Fruit fly (Drosophila melanogaster) whole organism, embryonic: ENCODE data around the gene CG46459.

ENCODE experiments used
- ATbp ChIP-seq: fragments of 200-800 bp; sonication (Bioruptor generic); optimal IDR thresholded peaks from 2 replicates; lab custom pipeline; 2017; ENCODE audit warnings: missing biosample characterization, mild to moderate bottlenecking, missing genetic modification characterization, missing genetic modification reagents
- Aef1 ChIP-seq: fragments of 200-800 bp; sonication (Bioruptor generic); IDR thresholded peaks from 3 replicates; pipeline ENCODE4 v1.3.6; 2022; ENCODE audit warnings: missing biosample characterization, missing genetic modification characterization
- Atf6 ChIP-seq: fragments of 200-800 bp; sonication (Bioruptor generic); IDR thresholded peaks from 2 replicates; pipeline ENCODE4 v1.3.6; 2022; ENCODE audit warnings: missing biosample characterization, missing genetic modification characterization
- C15 ChIP-seq: fragments of 200-800 bp; sonication (Bioruptor generic); IDR thresholded peaks from 3 replicates; pipeline ENCODE4 v1.3.6; 2022; ENCODE audit warnings: missing biosample characterization, missing genetic modification characterization
- CG10321 ChIP-seq: fragments of 200-800 bp; sonication (Bioruptor generic); IDR thresholded peaks from 2 replicates; pipeline ENCODE4 v1.3.6; 2022; ENCODE audit warnings: missing biosample characterization, missing genetic modification characterization
- CG11093 ChIP-seq: fragments of 200-800 bp; sonication (Bioruptor generic); IDR thresholded peaks from 3 replicates; pipeline ENCODE4 v1.3.6; 2022; ENCODE audit warnings: missing biosample characterization, missing genetic modification characterization
- CG11695 ChIP-seq: fragments of 200-800 bp; sonication (Bioruptor generic); IDR thresholded peaks from 3 replicates; pipeline ENCODE4 v1.3.6; 2022; ENCODE audit warnings: missing biosample characterization, missing genetic modification characterization
- CG12104 ChIP-seq: fragments of 200-800 bp; sonication (Bioruptor generic); optimal IDR thresholded peaks from 3 replicates; lab custom pipeline; 2016; ENCODE audit warnings: missing biosample characterization, missing genetic modification characterization
- CG12391 ChIP-seq: fragments of 200-800 bp; sonication (Bioruptor generic); optimal IDR thresholded peaks from 3 replicates; lab custom pipeline; 2018; ENCODE audit warnings: missing biosample characterization, mild to moderate bottlenecking, missing genetic modification characterization, moderate library complexity
- CG13624 ChIP-seq: fragments of 200-800 bp; sonication (Bioruptor generic); optimal IDR thresholded peaks from 2 replicates; lab custom pipeline; 2016; ENCODE audit warnings: missing biosample characterization, missing genetic modification characterization
- CG15073 ChIP-seq: fragments of 200-800 bp; sonication (Bioruptor generic); optimal IDR thresholded peaks from 2 replicates; lab custom pipeline; 2016; ENCODE audit warnings: missing biosample characterization, missing genetic modification characterization
- CG15269 ChIP-seq: fragments of 200-800 bp; sonication (Bioruptor generic); optimal IDR thresholded peaks from 2 replicates; lab custom pipeline; 2018; ENCODE audit warnings: missing biosample characterization, mild to moderate bottlenecking, missing genetic modification characterization, moderate library complexity
- CG2712 ChIP-seq: fragments of 200-800 bp; optimal IDR thresholded peaks from 3 replicates; lab custom pipeline; 2019; ENCODE audit warnings: missing biosample characterization, mild to moderate bottlenecking, missing genetic modification characterization, moderate library complexity
- CG2875 ChIP-seq: fragments of 200-800 bp; sonication (Bioruptor generic); optimal IDR thresholded peaks from 2 replicates; lab custom pipeline; 2017; ENCODE audit warnings: missing biosample characterization, mild to moderate bottlenecking, missing genetic modification characterization, missing genetic modification reagents
- CG30403 ChIP-seq: fragments of 200-800 bp; sonication (Bioruptor generic); optimal IDR thresholded peaks from 3 replicates; lab custom pipeline; 2016; ENCODE audit warnings: missing biosample characterization, missing genetic modification characterization
- CG4854 ChIP-seq: fragments of 200-800 bp; sonication (Bioruptor generic); optimal IDR thresholded peaks from 2 replicates; lab custom pipeline; 2016; ENCODE audit warnings: missing biosample characterization, missing genetic modification characterization, inconsistent platforms
- CG5245 ChIP-seq: fragments of 200-800 bp; sonication (Bioruptor generic); optimal IDR thresholded peaks from 3 replicates; lab custom pipeline; 2016; ENCODE audit warnings: missing biosample characterization, missing genetic modification characterization
- CG5953 ChIP-seq: fragments of 200-800 bp; sonication (Bioruptor generic); IDR thresholded peaks from 2 replicates; pipeline ENCODE4 v1.3.6; 2022; ENCODE audit warnings: missing biosample characterization, missing genetic modification characterization
- CG6272 ChIP-seq: fragments of 200-800 bp; sonication (Bioruptor generic); IDR thresholded peaks from 2 replicates; pipeline ENCODE4 v1.3.6; 2022; ENCODE audit warnings: missing biosample characterization, missing genetic modification characterization
- CG9727 ChIP-seq: fragments of 200-800 bp; sonication (Bioruptor generic); optimal IDR thresholded peaks from 3 replicates; lab custom pipeline; 2017; ENCODE audit warnings: missing biosample characterization, mild to moderate bottlenecking, missing genetic modification characterization
- D19A ChIP-seq: fragments of 200-800 bp; optimal IDR thresholded peaks from 3 replicates; lab custom pipeline; 2019; ENCODE audit warnings: missing biosample characterization, mild to moderate bottlenecking, missing genetic modification characterization, moderate library complexity
- Dek ChIP-seq: fragments of 200-800 bp; sonication (Bioruptor generic); optimal IDR thresholded peaks from 3 replicates; lab custom pipeline; 2019; ENCODE audit warnings: missing biosample characterization, mild to moderate bottlenecking, missing genetic modification characterization, moderate library complexity
- Dfd ChIP-seq, 2 experiments: fragments of >200 bp; optimal IDR thresholded peaks; 2 replicates each; lab custom pipeline; 2017; ENCODE audit warnings: missing biosample characterization in 2 of 2, missing genetic modification characterization in 2 of 2
- Hand ChIP-seq: fragments of 200-800 bp; sonication (Bioruptor generic); optimal IDR thresholded peaks from 2 replicates; lab custom pipeline; 2017; ENCODE audit warnings: mild to moderate bottlenecking, missing biosample characterization, missing genetic modification reagents, missing genetic modification characterization
- HmgZ ChIP-seq: fragments of 200-800 bp; sonication (Bioruptor generic); optimal IDR thresholded peaks from 2 replicates; lab custom pipeline; 2018; ENCODE audit warnings: missing biosample characterization, mild to moderate bottlenecking, missing genetic modification characterization
- Jarid2 ChIP-seq: fragments of 200-800 bp; sonication (Bioruptor generic); optimal IDR thresholded peaks from 3 replicates; lab custom pipeline; 2017; ENCODE audit warnings: mild to moderate bottlenecking, missing biosample characterization, missing genetic modification reagents, missing genetic modification characterization
- Nf-YB ChIP-seq: fragments of 200-800 bp; sonication (Bioruptor generic); optimal IDR thresholded peaks from 3 replicates; lab custom pipeline; 2019; ENCODE audit warnings: missing biosample characterization, mild to moderate bottlenecking, missing genetic modification characterization, moderate library complexity
- Nf-YC ChIP-seq: fragments of 200-800 bp; optimal IDR thresholded peaks from 3 replicates; lab custom pipeline; 2019; ENCODE audit warnings: missing biosample characterization, mild to moderate bottlenecking, missing genetic modification characterization, moderate library complexity
- Sox102F ChIP-seq: fragments of 200-800 bp; sonication (Bioruptor generic); optimal IDR thresholded peaks from 2 replicates; lab custom pipeline; 2018; ENCODE audit warnings: missing biosample characterization, mild to moderate bottlenecking, missing genetic modification characterization, moderate library complexity
- Ssrp ChIP-seq: fragments of 200-800 bp; sonication (Bioruptor generic); optimal IDR thresholded peaks from 2 replicates; lab custom pipeline; 2018; ENCODE audit warnings: missing biosample characterization, mild to moderate bottlenecking, missing genetic modification characterization, moderate library complexity
- Xbp1 ChIP-seq: fragments of 200-800 bp; sonication (Bioruptor generic); optimal IDR thresholded peaks from 3 replicates; lab custom pipeline; 2016; ENCODE audit warnings: missing biosample characterization, mild to moderate bottlenecking, missing genetic modification characterization
- bbx ChIP-seq: fragments of 200-800 bp; sonication (Bioruptor generic); IDR thresholded peaks from 2 replicates; pipeline ENCODE4 v1.3.6; 2022; ENCODE audit warnings: missing biosample characterization, missing genetic modification characterization; ENCODE audit not compliant: partially characterized antibody
- ci ChIP-seq: fragments of 200-800 bp; sonication (Bioruptor generic); IDR thresholded peaks from 3 replicates; pipeline ENCODE4 v1.3.6; 2022; ENCODE audit warnings: missing biosample characterization, missing genetic modification characterization
- crc ChIP-seq: fragments of 200-800 bp; sonication (Bioruptor generic); optimal IDR thresholded peaks from 2 replicates; lab custom pipeline; 2016; ENCODE audit warnings: missing biosample characterization, missing genetic modification characterization
- eve ChIP-seq, 2 experiments: fragments of >200 bp; optimal IDR thresholded peaks; 2 replicates each; lab custom pipeline; 2017; ENCODE audit warnings: missing biosample characterization in 2 of 2, missing genetic modification characterization in 2 of 2
- gfzf ChIP-seq: fragments of 200-800 bp; sonication (Bioruptor generic); optimal IDR thresholded peaks from 2 replicates; lab custom pipeline; 2016; ENCODE audit warnings: missing biosample characterization, mild to moderate bottlenecking, missing genetic modification characterization, moderate library complexity
- jigr1 ChIP-seq: fragments of 200-800 bp; sonication (Bioruptor generic); IDR thresholded peaks from 3 replicates; pipeline ENCODE4 v1.3.6; 2022; ENCODE audit warnings: missing biosample characterization, missing genetic modification characterization
- knrl ChIP-seq: fragments of 200-800 bp; sonication (Bioruptor generic); IDR thresholded peaks from 3 replicates; pipeline ENCODE4 v1.3.6; 2022; ENCODE audit warnings: missing biosample characterization, missing genetic modification characterization; ENCODE audit not compliant: partially characterized antibody
- lov ChIP-seq, 2 experiments: fragments of 200-800 bp in 1 of 2; fragments of >200 bp in 1 of 2; sonication (Bioruptor generic) in 1 of 2; IDR thresholded peaks in 1 of 2; optimal IDR thresholded peaks in 1 of 2; 2 replicates in 1 of 2; 3 replicates in 1 of 2; pipeline versions ENCODE4 v1.3.6 to Lab custom; 2017 to 2022; ENCODE audit warnings: missing biosample characterization in 1 of 2, missing genetic modification characterization in 1 of 2
- pb ChIP-seq: fragments of 200-800 bp; sonication (Bioruptor generic); optimal IDR thresholded peaks from 3 replicates; lab custom pipeline; 2016; ENCODE audit warnings: missing biosample characterization, missing genetic modification characterization
- peb ChIP-seq: fragments of 200-800 bp; sonication (Bioruptor generic); IDR thresholded peaks from 2 replicates; pipeline ENCODE4 v1.3.6; 2022; ENCODE audit warnings: missing biosample characterization, missing genetic modification characterization
- pho ChIP-seq: fragments of 200-800 bp; sonication (Bioruptor generic); optimal IDR thresholded peaks from 2 replicates; lab custom pipeline; 2016; ENCODE audit warnings: missing biosample characterization, missing genetic modification characterization
- repo ChIP-seq: fragments of 200-800 bp; sonication (Bioruptor generic); optimal IDR thresholded peaks from 2 replicates; lab custom pipeline; 2016; ENCODE audit warnings: missing biosample characterization, missing genetic modification characterization
- ro ChIP-seq: fragments of 200-800 bp; sonication (Bioruptor generic); IDR thresholded peaks from 2 replicates; pipeline ENCODE4 v1.3.6; 2022; ENCODE audit warnings: missing biosample characterization, missing genetic modification characterization
- scrt ChIP-seq: fragments of 200-800 bp; sonication (Bioruptor generic); optimal IDR thresholded peaks from 2 replicates; lab custom pipeline; 2018; ENCODE audit warnings: missing biosample characterization, mild to moderate bottlenecking, missing genetic modification characterization, moderate library complexity
- slp2 ChIP-seq: fragments of 200-800 bp; sonication (Bioruptor generic); optimal IDR thresholded peaks from 2 replicates; lab custom pipeline; 2016; ENCODE audit warnings: missing biosample characterization, missing genetic modification characterization
- sug ChIP-seq: fragments of 200-800 bp; optimal IDR thresholded peaks from 2 replicates; lab custom pipeline; 2019; ENCODE audit warnings: missing biosample characterization, mild to moderate bottlenecking, missing genetic modification characterization, moderate library complexity
- tll ChIP-seq, 2 experiments: fragments of 200-800 bp in 1 of 2; fragments of >200 bp in 1 of 2; sonication (Bioruptor generic) in 1 of 2; optimal IDR thresholded peaks; 2 replicates each; lab custom pipeline; 2017 to 2019; ENCODE audit warnings: missing biosample characterization in 2 of 2, missing genetic modification characterization in 2 of 2, mild to moderate bottlenecking in 1 of 2, moderate library complexity in 1 of 2
- wor ChIP-seq: fragments of 200-800 bp; sonication (Bioruptor generic); IDR thresholded peaks from 2 replicates; pipeline ENCODE4 v1.3.6; 2022; ENCODE audit warnings: missing biosample characterization, missing genetic modification characterization
- yki ChIP-seq: fragments of >200 bp; optimal IDR thresholded peaks from 3 replicates; lab custom pipeline; 2018
- zen ChIP-seq: fragments of 200-800 bp; sonication (Bioruptor generic); optimal IDR thresholded peaks from 3 replicates; lab custom pipeline; 2018; ENCODE audit warnings: missing biosample characterization, mild to moderate bottlenecking, missing genetic modification characterization, moderate library complexity

Gene CG46459

DNA sequence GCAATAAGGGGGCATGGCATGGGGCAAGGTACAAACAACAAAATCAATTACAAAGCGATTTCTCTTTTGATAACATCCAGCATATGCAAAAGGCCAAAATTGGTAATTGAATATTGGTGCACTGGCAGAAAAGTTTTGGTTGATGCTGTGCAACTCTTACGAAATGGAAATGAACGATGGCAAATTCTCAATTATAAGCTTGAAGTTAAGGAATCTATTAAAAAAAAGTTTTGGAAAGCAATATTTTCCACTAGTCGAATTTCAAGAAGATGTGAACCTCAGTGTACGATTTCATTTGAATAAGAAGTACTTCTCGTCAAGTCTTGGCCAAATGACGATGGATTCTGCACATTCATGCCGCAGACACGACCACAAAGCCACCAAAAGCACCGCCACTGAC lies 40.5 kb upstream of the CG46459 start (continued):
- peak; percentile 27 for TF ChIP-seq CG9727 (GFP tag; lab: Kevin White, UChicago)
- TF ChIP-seq Aef1 (GFP tag; lab: Robert Waterston, UW): peak; percentile 9; the same call in 1 of the 3 replicates
- TF ChIP-seq CG15269 (tag; lab: Kevin White, UChicago): peak; percentile 6
- TF ChIP-seq HmgZ (tag; lab: Kevin White, UChicago): no peak
- no peak for TF ChIP-seq pho (GFP tag; lab: Kevin White, UChicago)
- TF ChIP-seq Nf-YC (tag; lab: Kevin White, UChicago): no peak
- no peak for TF ChIP-seq scrt (GFP tag; lab: Kevin White, UChicago)
- no peak for TF ChIP-seq repo (GFP tag; lab: Kevin White, UChicago)
- TF ChIP-seq peb: no peak
- TF ChIP-seq CG10321: no peak
- no peak for TF ChIP-seq bbx
- peak; percentile 18 for TF ChIP-seq CG12391 (tag; lab: Kevin White, UChicago)
- TF ChIP-seq yki (lab: Kevin White, UChicago): no peak
- no peak for TF ChIP-seq CG12104
- no peak for TF ChIP-seq ATbp (GFP tag; lab: Kevin White, UChicago)
- peak; percentile 5 for TF ChIP-seq D19A
- TF ChIP-seq Hand: no peak
- no peak for TF ChIP-seq pb
- TF ChIP-seq crc (GFP tag; lab: Kevin White, UChicago): no peak
- no peak for TF ChIP-seq Nf-YB (GFP tag; lab: Kevin White, UChicago)
- TF ChIP-seq CG4854 (GFP tag; lab: Kevin White, UChicago): no peak
- TF ChIP-seq CG6272 (GFP tag; lab: Robert Waterston, UW): no peak
- peak; percentile 14 for TF ChIP-seq Xbp1
- no peak for TF ChIP-seq CG15073 (GFP tag; lab: Kevin White, UChicago)
- TF ChIP-seq Dfd (GFP tag; optimal IDR thresholded peaks at IDR 0.05; lab: Kevin White, UChicago): no peak
- no peak for TF ChIP-seq zen (tag; lab: Kevin White, UChicago)
- no peak for TF ChIP-seq slp2 (GFP tag; lab: Kevin White, UChicago)
- TF ChIP-seq wor (GFP tag; lab: Robert Waterston, UW): no peak
- TF ChIP-seq CG2712: peak; percentile 37
- TF ChIP-seq C15 (GFP tag; lab: Robert Waterston, UW): no peak
- TF ChIP-seq CG11093: no peak
- TF ChIP-seq CG5245 (GFP tag; lab: Kevin White, UChicago): peak; percentile 31
- no peak for TF ChIP-seq CG13624 (GFP tag; lab: Kevin White, UChicago)
- TF ChIP-seq CG30403 (GFP tag; lab: Kevin White, UChicago): no peak
- TF ChIP-seq tll (GFP tag; optimal IDR thresholded peaks at IDR 0.05; lab: Kevin White, UChicago): no peak
- TF ChIP-seq Atf6: peak; percentile 28; the same call in 1 of the 2 replicates
- TF ChIP-seq knrl (GFP tag; lab: Robert Waterston, UW): no peak
- peak; percentile 21 for TF ChIP-seq Ssrp (tag; lab: Kevin White, UChicago)
- peak; percentile 37 for TF ChIP-seq Sox102F
- no peak for TF ChIP-seq gfzf
- TF ChIP-seq lov (optimal IDR thresholded peaks at IDR 0.05; lab: Kevin White, UChicago): no peak
- no peak for TF ChIP-seq lov (GFP tag; IDR thresholded peaks at IDR 0.05; lab: Robert Waterston, UW)
- TF ChIP-seq jigr1: no peak
- peak in 1 of 2 experiments; percentile 19 for TF ChIP-seq eve (GFP tag; optimal IDR thresholded peaks at IDR 0.05; lab: Kevin White, UChicago)
- no peak for TF ChIP-seq Dek
- 0 out of 3 replicates have a peak, but pooled peaks have one; percentile 37 for TF ChIP-seq CG11695 (GFP tag; lab: Robert Waterston, UW)
- TF ChIP-seq CG5953 (GFP tag; lab: Robert Waterston, UW): no peak
- TF ChIP-seq ro (GFP tag; lab: Robert Waterston, UW): no peak
- TF ChIP-seq ci (GFP tag; lab: Robert Waterston, UW): no peak
- no peak for TF ChIP-seq Jarid2
- no peak for TF ChIP-seq sug (tag; lab: Kevin White, UChicago)
- TF ChIP-seq CG2875 (GFP tag; lab: Kevin White, UChicago): no peak
